Fruit fly (Drosophila melanogaster): ENCODE measurements around the gene gcm2.

- TF ChIP-seq lz (GFP tag; optimal IDR thresholded peaks at IDR 0.05) (no peak), fd59A (GFP tag; optimal IDR thresholded peaks at IDR 0.05) (no peak), Eip75B (GFP tag; optimal IDR thresholded peaks at IDR 0.05) (no peak), Gug (GFP tag; IDR thresholded peaks at IDR 0.05) (no peak), Sox102F (GFP tag; optimal IDR thresholded peaks at IDR 0.05) (no peak), CG9139 (GFP tag; optimal IDR thresholded peaks at IDR 0.05) (no peak)
These were observed 17.2 kb upstream of the gcm2 start for dm6 chr2L:9591146-9591545.

Measured in whole organism, prepupa.